Worm (Caenorhabditis elegans): ENCODE measurements around the gene clec-265.

ce11 chrX:3054802-3055201, 23.2 kb downstream of the clec-265 start, which contains the start of gene twk-26:
- TF ChIP-seq nhr-28 (tag; optimal IDR thresholded peaks at IDR 0.05) (no peak), lin-13 (GFP tag; optimal IDR thresholded peaks at IDR 0.05) (no peak), elt-3 (tag; optimal IDR thresholded peaks at IDR 0.05) (no peak), efl-3 (GFP tag; optimal IDR thresholded peaks at IDR 0.05) (no peak), ama-1 (optimal IDR thresholded peaks at IDR 0.05) (no peak), elt-2 (tag; optimal IDR thresholded peaks at IDR 0.05) (peak; percentile 19), tbx-2 (tag; optimal IDR thresholded peaks at IDR 0.05) (no peak), ceh-90 (tag; optimal IDR thresholded peaks at IDR 0.05) (no peak), nhr-237 (tag; optimal IDR thresholded peaks at IDR 0.05) (no peak)
